Fruit fly (Drosophila melanogaster) whole organism, embryonic: ENCODE measurements around the gene CG17744.

Source experiments
- Adf1 ChIP-seq: fragments of 200-800 bp; sonication (Bioruptor generic); IDR thresholded peaks from 2 replicates; pipeline ENCODE4 v1.3.6; 2022; ENCODE audit warnings: missing biosample characterization, missing genetic modification characterization
- Blimp-1 ChIP-seq: fragments of 200-800 bp; sonication (Bioruptor generic); optimal IDR thresholded peaks from 3 replicates; lab custom pipeline; 2018; ENCODE audit warnings: missing biosample characterization, missing genetic modification characterization, mild to moderate bottlenecking, moderate library complexity, missing genetic modification reagents
- CG12071 ChIP-seq: fragments of 200-800 bp; sonication (Bioruptor generic); optimal IDR thresholded peaks from 3 replicates; lab custom pipeline; 2018; ENCODE audit warnings: missing biosample characterization, mild to moderate bottlenecking, missing genetic modification characterization
- CG12391 ChIP-seq: fragments of 200-800 bp; sonication (Bioruptor generic); optimal IDR thresholded peaks from 3 replicates; lab custom pipeline; 2018; ENCODE audit warnings: missing biosample characterization, mild to moderate bottlenecking, missing genetic modification characterization, moderate library complexity
- CG12769 ChIP-seq: fragments of 200-800 bp; sonication (Bioruptor generic); optimal IDR thresholded peaks from 2 replicates; lab custom pipeline; 2019; ENCODE audit warnings: missing biosample characterization, mild to moderate bottlenecking, missing genetic modification characterization, moderate library complexity
- CG13424 ChIP-seq: fragments of 200-800 bp; sonication (Bioruptor generic); optimal IDR thresholded peaks from 2 replicates; lab custom pipeline; 2019; ENCODE audit warnings: missing biosample characterization, mild to moderate bottlenecking, missing genetic modification characterization, moderate library complexity
- CG13624 ChIP-seq: fragments of 200-800 bp; sonication (Bioruptor generic); optimal IDR thresholded peaks from 2 replicates; lab custom pipeline; 2016; ENCODE audit warnings: missing biosample characterization, missing genetic modification characterization
- CG16779 ChIP-seq: fragments of 200-800 bp; sonication (Bioruptor generic); IDR thresholded peaks from 2 replicates; pipeline ENCODE4 v1.3.6; 2022; ENCODE audit warnings: missing biosample characterization, missing genetic modification characterization
- CG17359 ChIP-seq: fragments of 200-800 bp; sonication (Bioruptor generic); optimal IDR thresholded peaks from 3 replicates; lab custom pipeline; 2018; ENCODE audit warnings: missing biosample characterization, mild to moderate bottlenecking, missing genetic modification characterization, moderate library complexity
- CG17361 ChIP-seq: fragments of 200-800 bp; sonication (Bioruptor generic); IDR thresholded peaks from 3 replicates; pipeline ENCODE4 v1.3.6; 2022; ENCODE audit warnings: missing biosample characterization, missing genetic modification characterization
- CG17612 ChIP-seq: fragments of 200-800 bp; sonication (Bioruptor generic); IDR thresholded peaks from 2 replicates; pipeline ENCODE4 v1.3.6; 2022; ENCODE audit warnings: missing biosample characterization, missing genetic modification characterization
- CG18476 ChIP-seq: fragments of 200-800 bp; sonication (Bioruptor generic); optimal IDR thresholded peaks from 2 replicates; lab custom pipeline; 2016; ENCODE audit warnings: missing biosample characterization, mild to moderate bottlenecking, missing genetic modification characterization
- CG34422 ChIP-seq: fragments of 200-800 bp; sonication (Bioruptor generic); IDR thresholded peaks from 3 replicates; pipeline ENCODE4 v1.3.6; 2022; ENCODE audit warnings: missing biosample characterization, missing genetic modification characterization
- CG4617 ChIP-seq: fragments of 200-800 bp; sonication (Bioruptor generic); optimal IDR thresholded peaks from 3 replicates; lab custom pipeline; 2016; ENCODE audit warnings: missing biosample characterization, missing genetic modification characterization, borderline replicate concordance
- CG7271 ChIP-seq: fragments of 200-800 bp; sonication (Bioruptor generic); optimal IDR thresholded peaks from 2 replicates; lab custom pipeline; 2018; ENCODE audit warnings: missing biosample characterization, mild to moderate bottlenecking, missing genetic modification characterization, moderate library complexity
- CG7786 ChIP-seq: fragments of 200-800 bp; sonication (Bioruptor generic); optimal IDR thresholded peaks from 2 replicates; lab custom pipeline; 2016; ENCODE audit warnings: missing biosample characterization, missing genetic modification characterization
- CG8281 ChIP-seq: fragments of 200-800 bp; sonication (Bioruptor generic); optimal IDR thresholded peaks from 2 replicates; lab custom pipeline; 2018; ENCODE audit warnings: missing biosample characterization, mild to moderate bottlenecking, missing genetic modification characterization, moderate library complexity
- CG8359 ChIP-seq: fragments of 200-800 bp; sonication (Bioruptor generic); optimal IDR thresholded peaks from 2 replicates; lab custom pipeline; 2017; ENCODE audit warnings: missing biosample characterization, mild to moderate bottlenecking, missing genetic modification characterization, borderline replicate concordance
- CG9609 ChIP-seq: fragments of 200-800 bp; sonication (Bioruptor generic); optimal IDR thresholded peaks from 3 replicates; lab custom pipeline; 2016; ENCODE audit warnings: missing biosample characterization, missing genetic modification characterization
- CG9727 ChIP-seq: fragments of 200-800 bp; sonication (Bioruptor generic); optimal IDR thresholded peaks from 3 replicates; lab custom pipeline; 2017; ENCODE audit warnings: missing biosample characterization, mild to moderate bottlenecking, missing genetic modification characterization
- CG9932 ChIP-seq: fragments of 200-800 bp; sonication (Bioruptor generic); IDR thresholded peaks from 2 replicates; pipeline ENCODE4 v1.3.6; 2022; ENCODE audit warnings: missing biosample characterization, missing genetic modification characterization
- CTCF ChIP-seq: fragments of 200-800 bp; sonication (Bioruptor generic); optimal IDR thresholded peaks from 2 replicates; lab custom pipeline; 2017; ENCODE audit warnings: missing biosample characterization, mild to moderate bottlenecking, missing genetic modification characterization, moderate library complexity
- CoRest ChIP-seq: fragments of 200-800 bp; sonication (Bioruptor generic); optimal IDR thresholded peaks from 3 replicates; lab custom pipeline; 2018; ENCODE audit warnings: missing biosample characterization, mild to moderate bottlenecking, missing genetic modification characterization, moderate library complexity
- Dbx ChIP-seq: fragments of 200-800 bp; sonication (Bioruptor generic); IDR thresholded peaks from 3 replicates; pipeline ENCODE4 v1.3.6; 2022; ENCODE audit warnings: missing biosample characterization, missing genetic modification characterization
- Dfd ChIP-seq, 2 experiments: fragments of >200 bp; optimal IDR thresholded peaks; 2 replicates each; lab custom pipeline; 2017; ENCODE audit warnings: missing biosample characterization in 2 of 2, missing genetic modification characterization in 2 of 2
- Doc2 ChIP-seq: fragments of 200-800 bp; sonication (Bioruptor generic); IDR thresholded peaks from 2 replicates; pipeline ENCODE4 v1.3.6; 2022; ENCODE audit warnings: missing biosample characterization, missing genetic modification characterization
- E2f1 ChIP-seq: fragments of 200-800 bp; sonication (Bioruptor generic); IDR thresholded peaks from 2 replicates; pipeline ENCODE4 v1.3.6; 2022; ENCODE audit warnings: missing biosample characterization, missing genetic modification characterization
- Fer2 ChIP-seq: fragments of 200-800 bp; sonication (Bioruptor generic); optimal IDR thresholded peaks from 2 replicates; lab custom pipeline; 2018; ENCODE audit warnings: missing biosample characterization, mild to moderate bottlenecking, missing genetic modification characterization, moderate library complexity
- GATAe ChIP-seq: fragments of 200-800 bp; sonication (Bioruptor generic); conservative IDR thresholded peaks from 2 replicates; pipeline ENCODE4 v1.3.6; 2022; ENCODE audit warnings: missing biosample characterization, missing genetic modification characterization
- HLH3B ChIP-seq: fragments of 200-800 bp; sonication (Bioruptor generic); IDR thresholded peaks from 2 replicates; pipeline ENCODE4 v1.3.6; 2022; ENCODE audit warnings: missing biosample characterization, missing genetic modification characterization
- HLH4C ChIP-seq: fragments of 200-800 bp; sonication (Bioruptor generic); IDR thresholded peaks from 3 replicates; pipeline ENCODE4 v1.3.6; 2022; ENCODE audit warnings: missing biosample characterization, missing genetic modification characterization; ENCODE audit not compliant: partially characterized antibody
- Mad ChIP-seq: fragments of 200-800 bp; sonication (Bioruptor generic); optimal IDR thresholded peaks from 2 replicates; lab custom pipeline; 2016; ENCODE audit warnings: missing biosample characterization, missing genetic modification characterization
- NFAT ChIP-seq: fragments of 200-800 bp; sonication (Bioruptor generic); IDR thresholded peaks from 2 replicates; pipeline ENCODE4 v1.3.6; 2022; ENCODE audit warnings: missing biosample characterization, missing genetic modification characterization
- Oli ChIP-seq: fragments of 200-800 bp; sonication (Bioruptor generic); optimal IDR thresholded peaks from 2 replicates; lab custom pipeline; 2018; ENCODE audit warnings: missing biosample characterization, mild to moderate bottlenecking, missing genetic modification characterization, moderate library complexity
- Optix ChIP-seq: fragments of 200-800 bp; sonication (Bioruptor generic); IDR thresholded peaks from 3 replicates; pipeline ENCODE4 v1.3.6; 2022; ENCODE audit warnings: missing biosample characterization, missing genetic modification characterization
- Pdp1 ChIP-seq, 2 experiments: fragments of 200-800 bp; sonication (Bioruptor generic); optimal IDR thresholded peaks; 3 replicates each; lab custom pipeline; 2016; ENCODE audit warnings: missing biosample characterization in 2 of 2, missing genetic modification characterization in 2 of 2, mild to moderate bottlenecking in 1 of 2, moderate library complexity in 1 of 2
- Sry-δ ChIP-seq: fragments of 200-800 bp; sonication (Bioruptor generic); optimal IDR thresholded peaks from 2 replicates; lab custom pipeline; 2016; ENCODE audit warnings: missing biosample characterization, missing genetic modification characterization
- Ssrp ChIP-seq: fragments of 200-800 bp; sonication (Bioruptor generic); optimal IDR thresholded peaks from 2 replicates; lab custom pipeline; 2018; ENCODE audit warnings: missing biosample characterization, mild to moderate bottlenecking, missing genetic modification characterization, moderate library complexity
- Trl ChIP-seq, 3 experiments: fragments of >200 bp in 2 of 3; fragments of 200-800 bp in 1 of 3; sonication (Bioruptor generic) in 1 of 3; optimal IDR thresholded peaks; 2 replicates in 1 of 3; 3 replicates in 2 of 3; lab custom pipeline; 2016 to 2017; ENCODE audit warnings: missing biosample characterization in 1 of 3, missing genetic modification characterization in 1 of 3
- ap ChIP-seq: fragments of 200-800 bp; sonication (Bioruptor generic); IDR thresholded peaks from 2 replicates; pipeline ENCODE4 v1.3.6; 2022; ENCODE audit warnings: missing biosample characterization, missing genetic modification characterization
- bab2 ChIP-seq: fragments of 200-800 bp; sonication (Bioruptor generic); optimal IDR thresholded peaks from 2 replicates; lab custom pipeline; 2016; ENCODE audit warnings: missing biosample characterization, missing genetic modification characterization
- fd3F ChIP-seq: fragments of 200-800 bp; sonication (Bioruptor generic); optimal IDR thresholded peaks from 2 replicates; lab custom pipeline; 2018; ENCODE audit warnings: missing biosample characterization, mild to moderate bottlenecking, missing genetic modification characterization, moderate library complexity
- gsb ChIP-seq: fragments of 200-800 bp; sonication (Bioruptor generic); IDR thresholded peaks from 2 replicates; pipeline ENCODE4 v1.3.6; 2022; ENCODE audit warnings: missing biosample characterization, missing genetic modification characterization
- gt ChIP-seq: fragments of 200-800 bp; sonication (Bioruptor generic); IDR thresholded peaks from 2 replicates; pipeline ENCODE4 v1.3.6; 2022; ENCODE audit warnings: missing biosample characterization, missing genetic modification characterization
- insv ChIP-seq, 2 experiments: fragments of 200-800 bp; sonication (Bioruptor generic); optimal IDR thresholded peaks; 3 replicates each; lab custom pipeline; 2016 to 2018; ENCODE audit warnings: missing biosample characterization in 2 of 2, missing genetic modification characterization in 2 of 2
- mam ChIP-seq: fragments of 200-800 bp; sonication (Bioruptor generic); optimal IDR thresholded peaks from 3 replicates; lab custom pipeline; 2016; ENCODE audit warnings: missing biosample characterization, missing genetic modification characterization
- sima ChIP-seq: fragments of 200-800 bp; sonication (Bioruptor generic); optimal IDR thresholded peaks from 2 replicates; lab custom pipeline; 2016; ENCODE audit warnings: missing biosample characterization, missing genetic modification characterization
- slp2 ChIP-seq: fragments of 200-800 bp; sonication (Bioruptor generic); optimal IDR thresholded peaks from 2 replicates; lab custom pipeline; 2016; ENCODE audit warnings: missing biosample characterization, missing genetic modification characterization
- sna ChIP-seq: fragments of 200-800 bp; sonication (Bioruptor generic); IDR thresholded peaks from 2 replicates; pipeline ENCODE4 v1.3.6; 2022; ENCODE audit warnings: missing biosample characterization, missing genetic modification characterization; ENCODE audit not compliant: partially characterized antibody
- toy ChIP-seq: fragments of 200-800 bp; sonication (Bioruptor generic); IDR thresholded peaks from 2 replicates; pipeline ENCODE4 v1.3.6; 2022; ENCODE audit warnings: missing biosample characterization, missing genetic modification characterization
- vfl ChIP-seq: fragments of 200-800 bp; sonication (Bioruptor generic); optimal IDR thresholded peaks from 2 replicates; lab custom pipeline; 2016; ENCODE audit warnings: missing biosample characterization, missing genetic modification characterization

Gene CG17744

DNA sequence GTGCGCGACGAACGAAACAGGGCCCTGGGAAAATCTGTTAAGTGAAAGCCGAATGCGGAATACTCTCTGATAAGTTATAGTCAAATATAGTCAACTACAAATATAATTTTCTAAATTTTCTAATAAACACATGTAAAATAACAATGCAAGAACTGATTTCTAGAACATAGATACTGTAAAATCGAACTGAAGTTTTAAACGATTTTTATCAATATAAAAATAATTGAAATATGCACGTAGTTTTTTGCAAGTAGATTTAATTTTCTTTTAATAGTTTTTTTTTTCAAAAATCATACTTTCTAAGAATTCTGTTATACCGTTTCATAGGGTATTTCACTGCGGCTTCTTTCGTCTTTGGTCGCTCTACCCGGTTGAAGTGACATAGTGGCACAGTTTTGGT is 18.2 kb downstream of the CG17744 start (continued):
- TF ChIP-seq gsb (GFP tag; lab: Robert Waterston, UW), result 0 out of 2 replicates have a peak, but pooled peaks have one; percentile 17
- TF ChIP-seq CG12769, result peak; percentile 8
- TF ChIP-seq CG8281 (tag; lab: Kevin White, UChicago), result peak; percentile 73
- TF ChIP-seq Oli (tag; lab: Kevin White, UChicago), result peak; percentile 93
- TF ChIP-seq toy, result no peak
- peak; percentile 97 for TF ChIP-seq CG17361 (GFP tag; lab: Robert Waterston, UW)
- TF ChIP-seq Ssrp (tag; lab: Kevin White, UChicago), result peak; percentile 94
- TF ChIP-seq CG13424, result peak; percentile 95
- peak; percentile 36 for TF ChIP-seq bab2 (GFP tag; lab: Kevin White, UChicago)
- no peak for TF ChIP-seq CG16779
- TF ChIP-seq CG17612, result no peak
- TF ChIP-seq fd3F (GFP tag; lab: Kevin White, UChicago), result peak; percentile 77
- TF ChIP-seq HLH4C, result no peak
- peak; percentile 70; the same call in 2 of the 3 replicates for TF ChIP-seq CG34422 (GFP tag; lab: Robert Waterston, UW)
- TF ChIP-seq Doc2 (GFP tag; lab: Robert Waterston, UW), result no peak
- TF ChIP-seq Dbx, result peak; percentile 46; the same call in 1 of the 3 replicates
- peak; percentile 91 for TF ChIP-seq CG12391 (tag; lab: Kevin White, UChicago)
- TF ChIP-seq CG7786 (GFP tag; lab: Kevin White, UChicago), result peak; percentile 20
- TF ChIP-seq Fer2 (tag; lab: Kevin White, UChicago), result peak; percentile 61
- TF ChIP-seq CG12071 (GFP tag; lab: Kevin White, UChicago), result peak; percentile 19
- peak in 1 of 2 experiments; percentile 27 for TF ChIP-seq insv (GFP tag; optimal IDR thresholded peaks at IDR 0.05; lab: Kevin White, UChicago)
- TF ChIP-seq CG7271 (tag; lab: Kevin White, UChicago), result no peak
- TF ChIP-seq CG4617 (GFP tag; lab: Kevin White, UChicago), result peak; percentile 8
- peak; percentile 75 for TF ChIP-seq CG18476 (GFP tag; lab: Kevin White, UChicago)
- peak; percentile 93 for TF ChIP-seq Blimp-1 (GFP tag; lab: Kevin White, UChicago)
- TF ChIP-seq Dfd (GFP tag; optimal IDR thresholded peaks at IDR 0.05; lab: Kevin White, UChicago), result no peak
- TF ChIP-seq gt (GFP tag; lab: Robert Waterston, UW), result peak; percentile 55; the same call in 1 of the 2 replicates
- TF ChIP-seq CoRest (tag; lab: Kevin White, UChicago), result peak; percentile 96
- TF ChIP-seq sima (GFP tag; lab: Kevin White, UChicago), result no peak
- peak; percentile 90 for TF ChIP-seq CG17359 (tag; lab: Kevin White, UChicago)
- peak; percentile 69 for TF ChIP-seq mam (GFP tag; lab: Kevin White, UChicago)
- no peak for TF ChIP-seq vfl (GFP tag; lab: Kevin White, UChicago)
- 0 out of 2 replicates have a peak, but pooled peaks have one; percentile 18 for TF ChIP-seq CG9932 (GFP tag; lab: Robert Waterston, UW)
- TF ChIP-seq NFAT (GFP tag; lab: Robert Waterston, UW), result no peak
- peak; percentile 76 for TF ChIP-seq CG9727
- TF ChIP-seq sna, result no peak
- TF ChIP-seq CTCF (GFP tag; lab: Kevin White, UChicago), result peak; percentile 36
- TF ChIP-seq CG13624 (GFP tag; lab: Kevin White, UChicago), result peak; percentile 30
- TF ChIP-seq CG9609, result peak; percentile 25
- TF ChIP-seq Trl (optimal IDR thresholded peaks at IDR 0.05; lab: Kevin White, UChicago), result no peak
- TF ChIP-seq Trl (GFP tag; optimal IDR thresholded peaks at IDR 0.05; lab: Kevin White, UChicago), result peak; percentile 3
- TF ChIP-seq slp2 (GFP tag; lab: Kevin White, UChicago), result peak; percentile 32
- no peak for TF ChIP-seq Adf1 (GFP tag; lab: Robert Waterston, UW)
- TF ChIP-seq Optix, result no peak
- TF ChIP-seq E2f1 (GFP tag; lab: Robert Waterston, UW), result peak; percentile 68
- TF ChIP-seq Sry-δ (GFP tag; lab: Kevin White, UChicago), result peak; percentile 17
- peak; percentile 52 for TF ChIP-seq Mad (GFP tag; lab: Kevin White, UChicago)
- TF ChIP-seq HLH3B (GFP tag; lab: Robert Waterston, UW), result peak; percentile 68
- peak; percentile 66 for TF ChIP-seq ap (GFP tag; lab: Robert Waterston, UW)
- TF ChIP-seq CG8359 (GFP tag; lab: Kevin White, UChicago), result peak; percentile 38
- TF ChIP-seq GATAe, result no peak
- peak; percentile 43 to 53 for TF ChIP-seq Pdp1 (GFP tag; optimal IDR thresholded peaks at IDR 0.05; lab: Kevin White, UChicago)
